Fruit fly (Drosophila melanogaster) whole organism, embryonic: ENCODE data around the gene Alp9.

ENCODE experiments used
- Atf-2 ChIP-seq: fragments of 200-800 bp; sonication (Bioruptor generic); optimal IDR thresholded peaks from 2 replicates; lab custom pipeline; 2016; ENCODE audit warnings: missing biosample characterization, missing genetic modification characterization
- Blimp-1 ChIP-seq: fragments of 200-800 bp; sonication (Bioruptor generic); optimal IDR thresholded peaks from 3 replicates; lab custom pipeline; 2018; ENCODE audit warnings: missing biosample characterization, missing genetic modification characterization, mild to moderate bottlenecking, moderate library complexity, missing genetic modification reagents
- Bteb2 ChIP-seq: fragments of 200-800 bp; sonication (Bioruptor generic); optimal IDR thresholded peaks from 2 replicates; lab custom pipeline; 2016; ENCODE audit warnings: missing biosample characterization, missing genetic modification characterization
- CG10321 ChIP-seq: fragments of 200-800 bp; sonication (Bioruptor generic); IDR thresholded peaks from 2 replicates; pipeline ENCODE4 v1.3.6; 2022; ENCODE audit warnings: missing biosample characterization, missing genetic modification characterization
- CG11560 ChIP-seq: fragments of 200-800 bp; sonication (Bioruptor generic); IDR thresholded peaks from 3 replicates; pipeline ENCODE4 v1.3.6; 2022; ENCODE audit warnings: missing biosample characterization, missing genetic modification characterization
- CG14710 ChIP-seq: fragments of 200-800 bp; sonication (Bioruptor generic); optimal IDR thresholded peaks from 3 replicates; lab custom pipeline; 2019; ENCODE audit warnings: missing biosample characterization, mild to moderate bottlenecking, missing genetic modification characterization, moderate library complexity
- CG1603 ChIP-seq: fragments of 200-800 bp; sonication (Bioruptor generic); optimal IDR thresholded peaks from 2 replicates; lab custom pipeline; 2019; ENCODE audit warnings: missing biosample characterization, mild to moderate bottlenecking, missing genetic modification characterization, moderate library complexity
- CG32767 ChIP-seq: fragments of 200-800 bp; sonication (Bioruptor generic); IDR thresholded peaks from 2 replicates; pipeline ENCODE4 v1.3.6; 2022; ENCODE audit warnings: missing biosample characterization, missing genetic modification characterization
- CG4404 ChIP-seq: fragments of 200-800 bp; sonication (Bioruptor generic); IDR thresholded peaks from 2 replicates; pipeline ENCODE4 v1.3.6; 2022; ENCODE audit warnings: missing biosample characterization, missing genetic modification characterization
- CG6854 ChIP-seq: fragments of 200-800 bp; sonication (Bioruptor generic); optimal IDR thresholded peaks from 3 replicates; lab custom pipeline; 2017; ENCODE audit warnings: missing biosample characterization, mild to moderate bottlenecking, missing genetic modification characterization
- CG8765 ChIP-seq: fragments of 200-800 bp; sonication (Bioruptor generic); IDR thresholded peaks from 2 replicates; pipeline ENCODE4 v1.3.6; 2022; ENCODE audit warnings: missing biosample characterization, missing genetic modification characterization
- CG9215 ChIP-seq: fragments of 200-800 bp; sonication (Bioruptor generic); IDR thresholded peaks from 2 replicates; pipeline ENCODE4 v1.3.6; 2022; ENCODE audit warnings: missing biosample characterization, missing genetic modification characterization
- CG9727 ChIP-seq: fragments of 200-800 bp; sonication (Bioruptor generic); optimal IDR thresholded peaks from 3 replicates; lab custom pipeline; 2017; ENCODE audit warnings: missing biosample characterization, mild to moderate bottlenecking, missing genetic modification characterization
- D19A ChIP-seq: fragments of 200-800 bp; optimal IDR thresholded peaks from 3 replicates; lab custom pipeline; 2019; ENCODE audit warnings: missing biosample characterization, mild to moderate bottlenecking, missing genetic modification characterization, moderate library complexity
- Dek ChIP-seq: fragments of 200-800 bp; sonication (Bioruptor generic); optimal IDR thresholded peaks from 3 replicates; lab custom pipeline; 2019; ENCODE audit warnings: missing biosample characterization, mild to moderate bottlenecking, missing genetic modification characterization, moderate library complexity
- Dll ChIP-seq: fragments of 200-800 bp; sonication (Bioruptor generic); IDR thresholded peaks from 4 replicates; pipeline ENCODE4 v1.3.6; 2022; ENCODE audit warnings: missing biosample characterization, missing genetic modification characterization; ENCODE audit not compliant: partially characterized antibody
- Eip74EF ChIP-seq, 2 experiments: fragments of 200-800 bp in 1 of 2; fragments of >200 bp in 1 of 2; sonication (Bioruptor generic) in 1 of 2; optimal IDR thresholded peaks; 2 replicates each; lab custom pipeline; 2017 to 2019; ENCODE audit warnings: missing biosample characterization in 2 of 2, missing genetic modification characterization in 2 of 2, mild to moderate bottlenecking in 1 of 2, moderate library complexity in 1 of 2
- Fer2 ChIP-seq: fragments of 200-800 bp; sonication (Bioruptor generic); optimal IDR thresholded peaks from 2 replicates; lab custom pipeline; 2018; ENCODE audit warnings: missing biosample characterization, mild to moderate bottlenecking, missing genetic modification characterization, moderate library complexity
- Hr3 ChIP-seq: fragments of 200-800 bp; sonication (Bioruptor generic); optimal IDR thresholded peaks from 3 replicates; lab custom pipeline; 2016; ENCODE audit warnings: missing biosample characterization, missing genetic modification characterization
- Hr78 ChIP-seq, 2 experiments: fragments of 200-800 bp in 1 of 2; fragments of >200 bp in 1 of 2; sonication (Bioruptor generic) in 1 of 2; optimal IDR thresholded peaks; 2 replicates each; lab custom pipeline; 2017 to 2019; ENCODE audit warnings: missing biosample characterization in 2 of 2, missing genetic modification characterization in 2 of 2, mild to moderate bottlenecking in 1 of 2, moderate library complexity in 1 of 2
- Max ChIP-seq: fragments of 200-800 bp; sonication (Bioruptor generic); optimal IDR thresholded peaks from 2 replicates; lab custom pipeline; 2016; ENCODE audit warnings: missing biosample characterization, mild to moderate bottlenecking, missing genetic modification characterization
- NFAT ChIP-seq: fragments of 200-800 bp; sonication (Bioruptor generic); IDR thresholded peaks from 2 replicates; pipeline ENCODE4 v1.3.6; 2022; ENCODE audit warnings: missing biosample characterization, missing genetic modification characterization
- Rx ChIP-seq: fragments of 200-800 bp; sonication (Bioruptor generic); IDR thresholded peaks from 2 replicates; pipeline ENCODE4 v1.3.6; 2022; ENCODE audit warnings: missing biosample characterization, missing genetic modification characterization
- Spps ChIP-seq: fragments of 200-800 bp; sonication (Bioruptor generic); optimal IDR thresholded peaks from 2 replicates; lab custom pipeline; 2018; ENCODE audit warnings: missing biosample characterization, mild to moderate bottlenecking, missing genetic modification characterization
- Sry-β ChIP-seq: fragments of 200-800 bp; sonication (Bioruptor generic); optimal IDR thresholded peaks from 2 replicates; lab custom pipeline; 2018; ENCODE audit warnings: missing biosample characterization, mild to moderate bottlenecking, missing genetic modification characterization, moderate library complexity
- Sry-δ ChIP-seq: fragments of 200-800 bp; sonication (Bioruptor generic); optimal IDR thresholded peaks from 2 replicates; lab custom pipeline; 2016; ENCODE audit warnings: missing biosample characterization, missing genetic modification characterization
- al ChIP-seq: fragments of 200-800 bp; sonication (Bioruptor generic); IDR thresholded peaks from 2 replicates; pipeline ENCODE4 v1.3.6; 2022; ENCODE audit warnings: missing biosample characterization, missing genetic modification characterization
- bbx ChIP-seq: fragments of 200-800 bp; sonication (Bioruptor generic); IDR thresholded peaks from 2 replicates; pipeline ENCODE4 v1.3.6; 2022; ENCODE audit warnings: missing biosample characterization, missing genetic modification characterization; ENCODE audit not compliant: partially characterized antibody
- cg ChIP-seq: fragments of 200-800 bp; sonication (Bioruptor generic); optimal IDR thresholded peaks from 3 replicates; lab custom pipeline; 2019; ENCODE audit warnings: missing biosample characterization, mild to moderate bottlenecking, missing genetic modification characterization, moderate library complexity
- chinmo ChIP-seq: fragments of 200-800 bp; sonication (Bioruptor generic); IDR thresholded peaks from 4 replicates; pipeline ENCODE4 v1.3.6; 2022; ENCODE audit warnings: missing biosample characterization, missing genetic modification characterization; ENCODE audit not compliant: partially characterized antibody
- croc ChIP-seq: fragments of 200-800 bp; sonication (Bioruptor generic); conservative IDR thresholded peaks from 3 replicates; pipeline ENCODE4 v1.3.6; 2022; ENCODE audit warnings: missing biosample characterization, missing genetic modification characterization
- dmrt99B ChIP-seq: fragments of 200-800 bp; sonication (Bioruptor generic); optimal IDR thresholded peaks from 2 replicates; lab custom pipeline; 2018; ENCODE audit warnings: missing biosample characterization, mild to moderate bottlenecking, missing genetic modification characterization, moderate library complexity
- ewg ChIP-seq: fragments of 200-800 bp; sonication (Bioruptor generic); optimal IDR thresholded peaks from 3 replicates; lab custom pipeline; 2017; ENCODE audit warnings: mild to moderate bottlenecking, missing biosample characterization, missing genetic modification reagents, missing genetic modification characterization
- gsb-n ChIP-seq: fragments of 200-800 bp; sonication (Bioruptor generic); optimal IDR thresholded peaks from 3 replicates; lab custom pipeline; 2018; ENCODE audit warnings: missing biosample characterization, mild to moderate bottlenecking, missing genetic modification characterization
- her ChIP-seq: fragments of 200-800 bp; sonication (Bioruptor generic); optimal IDR thresholded peaks from 2 replicates; lab custom pipeline; 2016; ENCODE audit warnings: missing biosample characterization, missing genetic modification characterization
- hkb ChIP-seq, 2 experiments: fragments of 200-800 bp in 1 of 2; fragments of >200 bp in 1 of 2; sonication (Bioruptor generic) in 1 of 2; IDR thresholded peaks in 1 of 2; optimal IDR thresholded peaks in 1 of 2; 2 replicates each; pipeline versions ENCODE4 v1.3.6 to Lab custom; 2017 to 2022; ENCODE audit warnings: missing biosample characterization in 1 of 2, missing genetic modification characterization in 1 of 2
- kni ChIP-seq: fragments of 200-800 bp; sonication (Bioruptor generic); optimal IDR thresholded peaks from 3 replicates; lab custom pipeline; 2017; ENCODE audit warnings: mild to moderate bottlenecking, missing biosample characterization, missing genetic modification reagents, missing genetic modification characterization
- odd ChIP-seq: fragments of 200-800 bp; sonication (Bioruptor generic); optimal IDR thresholded peaks from 2 replicates; lab custom pipeline; 2017; ENCODE audit warnings: missing biosample characterization, mild to moderate bottlenecking, missing genetic modification characterization
- pb ChIP-seq: fragments of 200-800 bp; sonication (Bioruptor generic); optimal IDR thresholded peaks from 3 replicates; lab custom pipeline; 2016; ENCODE audit warnings: missing biosample characterization, missing genetic modification characterization
- prd ChIP-seq, 3 experiments: fragments of >200 bp in 2 of 3; fragments of 200-800 bp in 1 of 3; sonication (Bioruptor generic) in 1 of 3; optimal IDR thresholded peaks in 2 of 3; IDR thresholded peaks in 1 of 3; 2 replicates in 2 of 3; 3 replicates in 1 of 3; pipeline versions ENCODE4 v1.3.6 to Lab custom; 2017 to 2022; ENCODE audit warnings: missing biosample characterization in 1 of 3, missing genetic modification characterization in 1 of 3
- schlank ChIP-seq: fragments of 200-800 bp; sonication (Bioruptor generic); optimal IDR thresholded peaks from 2 replicates; lab custom pipeline; 2018; ENCODE audit warnings: missing biosample characterization, mild to moderate bottlenecking, missing genetic modification characterization
- sob ChIP-seq: fragments of 200-800 bp; sonication (Bioruptor generic); IDR thresholded peaks from 2 replicates; pipeline ENCODE4 v1.3.6; 2022; ENCODE audit warnings: missing biosample characterization, missing genetic modification characterization
- sqz ChIP-seq: fragments of 200-800 bp; sonication (Bioruptor generic); optimal IDR thresholded peaks from 3 replicates; lab custom pipeline; 2018; ENCODE audit warnings: missing biosample characterization, mild to moderate bottlenecking, missing genetic modification characterization
- tio ChIP-seq: fragments of 200-800 bp; sonication (Bioruptor generic); optimal IDR thresholded peaks from 2 replicates; lab custom pipeline; 2017; ENCODE audit warnings: missing biosample characterization, missing genetic modification characterization, inconsistent platforms
- tll ChIP-seq, 2 experiments: fragments of 200-800 bp in 1 of 2; fragments of >200 bp in 1 of 2; sonication (Bioruptor generic) in 1 of 2; optimal IDR thresholded peaks; 2 replicates each; lab custom pipeline; 2017 to 2019; ENCODE audit warnings: missing biosample characterization in 2 of 2, missing genetic modification characterization in 2 of 2, mild to moderate bottlenecking in 1 of 2, moderate library complexity in 1 of 2
- wdn ChIP-seq: fragments of 200-800 bp; sonication (Bioruptor generic); IDR thresholded peaks from 2 replicates; pipeline ENCODE4 v1.3.6; 2022; ENCODE audit warnings: missing biosample characterization, missing genetic modification characterization
- z ChIP-seq: fragments of 200-800 bp; sonication (Bioruptor generic); IDR thresholded peaks from 3 replicates; pipeline ENCODE4 v1.3.6; 2022; ENCODE audit warnings: missing biosample characterization, missing genetic modification characterization

Alp9 gene

DNA sequence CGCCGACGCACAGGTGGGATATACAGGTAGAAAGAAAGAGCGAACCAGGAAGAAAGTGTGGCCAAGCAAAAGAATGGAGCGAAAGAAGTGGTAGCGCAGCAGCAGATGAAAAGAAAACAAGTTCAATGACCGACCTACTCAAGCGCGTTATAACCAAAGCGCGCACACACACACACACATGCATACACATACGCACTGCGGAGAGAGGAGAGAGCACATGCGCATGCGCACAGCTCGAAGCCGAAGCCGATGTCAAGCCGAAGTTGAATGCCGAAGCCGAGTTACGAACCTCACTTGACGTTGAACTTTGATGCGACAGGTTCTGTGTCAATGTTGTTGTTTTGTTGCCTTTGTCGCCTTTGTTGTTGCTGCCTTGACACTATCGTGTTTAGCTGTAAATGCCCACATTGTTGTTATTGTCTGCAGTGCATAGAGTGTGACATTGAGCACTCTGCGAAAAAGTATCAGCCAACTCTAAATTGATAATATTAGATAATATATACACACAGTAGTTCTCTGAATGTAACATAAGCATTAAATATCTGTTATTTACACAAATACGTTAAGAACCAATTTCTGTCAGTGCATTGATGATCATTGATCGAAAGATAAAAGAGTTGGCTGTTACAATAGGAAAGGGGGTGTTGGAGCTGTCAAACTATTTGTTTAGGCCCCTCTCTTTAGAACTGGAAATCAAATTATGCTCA is 39.0 kb downstream of the Alp9 start (continued):
- TF ChIP-seq al (GFP tag; lab: Robert Waterston, UW) (no peak), wdn (GFP tag; lab: Robert Waterston, UW) (no peak), D19A (tag; lab: Kevin White, UChicago) (no peak), odd (no peak), Spps (tag; lab: Kevin White, UChicago) (no peak), CG9215 (GFP tag; lab: Robert Waterston, UW) (no peak), cg (GFP tag; lab: Kevin White, UChicago) (peak; percentile 81), CG6854 (no peak), Fer2 (tag; lab: Kevin White, UChicago) (no peak), croc (GFP tag; lab: Robert Waterston, UW) (no peak), CG11560 (tag; lab: Robert Waterston, UW) (no peak), her (GFP tag; lab: Kevin White, UChicago) (no peak), Max (GFP tag; lab: Kevin White, UChicago) (peak; percentile 18), CG32767 (no peak), sqz (GFP tag; lab: Kevin White, UChicago) (no peak), Sry-β (GFP tag; lab: Kevin White, UChicago) (no peak), dmrt99B (tag; lab: Kevin White, UChicago) (no peak), gsb-n (tag; lab: Kevin White, UChicago) (no peak), Blimp-1 (GFP tag; lab: Kevin White, UChicago) (peak; percentile 58), Bteb2 (GFP tag; lab: Kevin White, UChicago) (no peak), Rx (no peak), CG1603 (no peak), Hr78 (GFP tag; optimal IDR thresholded peaks at IDR 0.05; lab: Kevin White, UChicago) (peak in 1 of 2 experiments; percentile 87), CG8765 (no peak), ewg (GFP tag; lab: Kevin White, UChicago) (peak; percentile 79), kni (GFP tag; lab: Kevin White, UChicago) (peak; percentile 73), z (GFP tag; lab: Robert Waterston, UW) (peak; percentile 40; the same call in 1 of the 3 replicates), Atf-2 (no peak), CG14710 (tag; lab: Kevin White, UChicago) (peak; percentile 14), Eip74EF (GFP tag; optimal IDR thresholded peaks at IDR 0.05; lab: Kevin White, UChicago) (peak in 1 of 2 experiments; percentile 13), sob (GFP tag; lab: Robert Waterston, UW) (no peak), Dek (tag; lab: Kevin White, UChicago) (no peak), CG9727 (no peak), Hr3 (GFP tag; lab: Kevin White, UChicago) (no peak), Dll (GFP tag; lab: Robert Waterston, UW) (peak; percentile 32; the same call in 1 of the 4 replicates), Sry-δ (no peak), NFAT (GFP tag; lab: Robert Waterston, UW) (no peak), hkb (optimal IDR thresholded peaks at IDR 0.05; lab: Kevin White, UChicago) (no peak), hkb (GFP tag; IDR thresholded peaks at IDR 0.05; lab: Robert Waterston, UW) (no peak), schlank (tag; lab: Kevin White, UChicago) (no peak), tll (GFP tag; optimal IDR thresholded peaks at IDR 0.05; lab: Kevin White, UChicago) (peak in 1 of 2 experiments; percentile 49), pb (GFP tag; lab: Kevin White, UChicago) (no peak), chinmo (GFP tag; lab: Robert Waterston, UW) (peak; percentile 92; the same call in 3 of the 4 replicates), CG4404 (GFP tag; lab: Robert Waterston, UW) (no peak), tio (GFP tag; lab: Kevin White, UChicago) (no peak), prd (optimal IDR thresholded peaks at IDR 0.05; lab: Kevin White, UChicago) (no peak), prd (GFP tag; IDR thresholded peaks at IDR 0.05; lab: Robert Waterston, UW) (no peak), bbx (GFP tag; lab: Robert Waterston, UW) (0 out of 2 replicates have a peak, but pooled peaks have one; percentile 41), CG10321 (GFP tag; lab: Robert Waterston, UW) (no peak)
